Worm (Caenorhabditis elegans): ENCODE results near the gene gcy-20.

DNA sequence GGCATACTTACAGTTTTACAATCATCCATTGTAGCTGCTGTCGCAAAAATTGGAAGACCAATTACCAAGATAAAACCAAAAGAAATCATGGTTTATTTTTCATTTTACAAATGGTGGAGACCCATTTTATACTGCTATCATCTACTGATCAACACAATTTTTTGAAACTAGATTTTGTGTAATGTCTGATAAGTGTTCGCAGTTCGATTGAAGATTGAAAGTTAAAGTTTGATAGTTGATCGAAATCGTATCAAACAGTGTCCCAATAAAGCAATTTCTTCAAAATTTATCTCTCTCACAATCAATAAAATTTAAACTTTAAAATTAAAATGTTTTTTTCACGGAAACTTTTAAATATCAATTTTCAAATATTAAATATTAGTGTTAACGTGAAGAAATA lies 17.5 kb upstream of the gcy-20 start, which contains the start of gene T13F3.6:
- no peak for TF ChIP-seq tbx-37 (GFP tag; conservative IDR thresholded peaks at IDR 0.05)
- no peak for TF ChIP-seq pes-1 (GFP tag; IDR thresholded peaks at IDR 0.05)
- no peak for TF ChIP-seq hmbx-1 (tag; optimal IDR thresholded peaks at IDR 0.05)
- no peak for TF ChIP-seq ama-1 (optimal IDR thresholded peaks at IDR 0.05)
- TF ChIP-seq flt-1 (GFP tag; IDR thresholded peaks at IDR 0.05): no peak
- TF ChIP-seq sea-1 (GFP tag; conservative IDR thresholded peaks at IDR 0.05): no peak
- TF ChIP-seq ceh-36 (tag; optimal IDR thresholded peaks at IDR 0.05): no peak
- no peak for TF ChIP-seq scrt-1 (GFP tag; IDR thresholded peaks at IDR 0.05)
- TF ChIP-seq hnd-1 (tag; optimal IDR thresholded peaks at IDR 0.05): no peak
- TF ChIP-seq F13C5.2 (tag; optimal IDR thresholded peaks at IDR 0.05): no peak
- TF ChIP-seq ceh-13 (GFP tag; optimal IDR thresholded peaks at IDR 0.05): no peak
- TF ChIP-seq ets-7 (tag; optimal IDR thresholded peaks at IDR 0.05): no peak

Data from whole organism, early embryonic.